Worm (Caenorhabditis elegans) whole organism, L3 larva: Measurements from ENCODE around the gene K01B6.4.

ENCODE experiments used
- daf-12 ChIP-seq: fragments of 150-350 bp; optimal IDR thresholded peaks from 2 replicates; lab custom pipeline; 2014; ENCODE audit warnings: missing biosample characterization, missing genetic modification reagents, missing genetic modification characterization
- lin-39 ChIP-seq: fragments of 150-350 bp; optimal IDR thresholded peaks from 2 replicates; lab custom pipeline; 2018; ENCODE audit warnings: missing biosample characterization, missing genetic modification reagents, missing genetic modification characterization
- nfya-1 ChIP-seq: sonication (generic microtip); optimal IDR thresholded peaks from 2 replicates; lab custom pipeline; 2017; ENCODE audit warnings: missing genetic modification characterization, mild to moderate bottlenecking, missing compliant biosample characterization, antibody characterized with exemption, moderate library complexity; ENCODE audit not compliant: insufficient read depth
- nhr-28 ChIP-seq: fragments of 150-350 bp; optimal IDR thresholded peaks from 2 replicates; lab custom pipeline; 2014; ENCODE audit warnings: missing biosample characterization, missing genetic modification characterization
- skn-1 ChIP-seq: fragments of 150-350 bp; optimal IDR thresholded peaks from 2 replicates; lab custom pipeline; 2014; ENCODE audit warnings: missing biosample characterization, missing genetic modification characterization
- unc-39 ChIP-seq: sonication (generic microtip); optimal IDR thresholded peaks from 4 replicates; lab custom pipeline; 2017; ENCODE audit warnings: missing biosample characterization, missing genetic modification characterization
- ztf-11 ChIP-seq: fragments of 150-350 bp; optimal IDR thresholded peaks from 2 replicates; lab custom pipeline; 2014; ENCODE audit warnings: missing biosample characterization, missing genetic modification characterization

- TF ChIP-seq unc-39 (tag; lab: Kevin White, UChicago), result no peak
- TF ChIP-seq skn-1 (tag; lab: Kevin White, UChicago), result no peak
- TF ChIP-seq nhr-28 (tag; lab: Kevin White, UChicago), result no peak
- TF ChIP-seq nfya-1 (tag; lab: Kevin White, UChicago), result no peak
- TF ChIP-seq ztf-11 (tag; lab: Kevin White, UChicago), result no peak
- TF ChIP-seq lin-39 (tag; lab: Kevin White, UChicago), result no peak
- TF ChIP-seq daf-12 (tag; lab: Kevin White, UChicago), result no peak
Measured at ce11 chrIII:9299919-9300318, 2.7 kb upstream of the K01B6.4 start, which contains the start of gene K01B6.3.
